Worm (Caenorhabditis elegans) whole organism, L4 larva: Measurements from ENCODE around the gene gpcp-2.

Experiments used
- D1046.2 ChIP-seq: fragments of 200-800 bp; sonication (Bioruptor generic); IDR thresholded peaks from 2 replicates; pipeline ENCODE4 v1.3.6; 2022; ENCODE audit warnings: missing genetic modification characterization, missing compliant biosample characterization
- F10B5.3 ChIP-seq: sonication (generic microtip); optimal IDR thresholded peaks from 2 replicates; lab custom pipeline; 2016; ENCODE audit warnings: mild to moderate bottlenecking, missing genetic modification characterization, missing compliant biosample characterization
- Y105C5A.15 ChIP-seq: fragments of 200-800 bp; sonication (Bioruptor generic); IDR thresholded peaks from 2 replicates; pipeline ENCODE4 v1.3.6; 2022; ENCODE audit warnings: missing genetic modification characterization, missing compliant biosample characterization
- Y48G9A.11 ChIP-seq: fragments of 200-800 bp; sonication (Bioruptor generic); IDR thresholded peaks from 2 replicates; pipeline ENCODE4 v1.3.6; 2022; ENCODE audit warnings: missing genetic modification reagents, missing genetic modification characterization, missing compliant biosample characterization
- ZK546.5 ChIP-seq, 2 experiments: sonication (generic microtip); optimal IDR thresholded peaks; 2 replicates each; lab custom pipeline; 2017; ENCODE audit warnings: missing biosample characterization in 2 of 2, missing genetic modification characterization in 2 of 2
- aha-1 ChIP-seq: fragments of 150-350 bp; peaks from one replicate; lab custom pipeline; 2014; ENCODE audit warnings: missing biosample characterization, missing genetic modification characterization
- arid-1 ChIP-seq: fragments of 200-800 bp; sonication (Bioruptor generic); conservative IDR thresholded peaks from 2 replicates; pipeline ENCODE4 v1.3.6; 2022; ENCODE audit warnings: missing genetic modification reagents, missing genetic modification characterization, missing compliant biosample characterization
- ceh-20 ChIP-seq: fragments of 200-800 bp; sonication (Bioruptor generic); IDR thresholded peaks from 2 replicates; pipeline ENCODE4 v1.3.6; 2022; ENCODE audit warnings: missing genetic modification reagents, missing genetic modification characterization, missing compliant biosample characterization
- ceh-28 ChIP-seq: fragments of 150-350 bp; optimal IDR thresholded peaks from 2 replicates; lab custom pipeline; 2014; ENCODE audit warnings: missing biosample characterization, missing genetic modification reagents, missing genetic modification characterization
- ces-1 ChIP-seq: fragments of 150-350 bp; sonication (generic microtip); optimal IDR thresholded peaks from 4 replicates; lab custom pipeline; 2014; ENCODE audit warnings: missing biosample characterization, missing genetic modification reagents, missing genetic modification characterization
- cey-2 ChIP-seq: sonication (generic microtip); optimal IDR thresholded peaks from 3 replicates; lab custom pipeline; 2017; ENCODE audit warnings: missing genetic modification characterization, mild to moderate bottlenecking, missing compliant biosample characterization, antibody characterized with exemption, borderline replicate concordance; ENCODE audit not compliant: insufficient read depth
- daf-12 ChIP-seq: fragments of 150-350 bp; optimal IDR thresholded peaks from 2 replicates; lab custom pipeline; 2014; ENCODE audit warnings: missing biosample characterization, missing genetic modification reagents, missing genetic modification characterization
- daf-19 ChIP-seq: fragments of 200-800 bp; sonication (Bioruptor generic); conservative IDR thresholded peaks from 2 replicates; pipeline ENCODE4 v1.3.6; 2022; ENCODE audit warnings: missing genetic modification characterization, missing compliant biosample characterization
- dmd-6 ChIP-seq: fragments of 200-800 bp; sonication (Bioruptor generic); IDR thresholded peaks from 2 replicates; pipeline ENCODE4 v1.3.6; 2022; ENCODE audit warnings: missing genetic modification reagents, missing genetic modification characterization, missing compliant biosample characterization
- dmd-8 ChIP-seq: fragments of 200-800 bp; sonication (Bioruptor generic); IDR thresholded peaks from 2 replicates; pipeline ENCODE4 v1.3.6; 2022; ENCODE audit warnings: missing genetic modification characterization, missing compliant biosample characterization
- dpl-1 ChIP-seq: fragments of 150-350 bp; optimal IDR thresholded peaks from 2 replicates; lab custom pipeline; 2014; ENCODE audit warnings: missing biosample characterization, missing genetic modification reagents, missing genetic modification characterization
- egl-43 ChIP-seq: fragments of 200-800 bp; sonication (Bioruptor generic); IDR thresholded peaks from 2 replicates; pipeline ENCODE4 v1.3.6; 2022; ENCODE audit warnings: missing genetic modification reagents, missing genetic modification characterization, missing compliant biosample characterization
- fkh-10 ChIP-seq: fragments of 150-350 bp; optimal IDR thresholded peaks from 2 replicates; lab custom pipeline; 2014; ENCODE audit warnings: missing biosample characterization, missing genetic modification reagents, missing genetic modification characterization
- hif-1 ChIP-seq, 2 experiments: sonication (generic microtip); optimal IDR thresholded peaks; 2 replicates each; lab custom pipeline; 2016 to 2017; ENCODE audit warnings: missing compliant biosample characterization in 2 of 2, missing genetic modification characterization in 2 of 2, missing genetic modification reagents in 2 of 2, missing genotype in 2 of 2, mild to moderate bottlenecking in 1 of 2
- lin-1 ChIP-seq: fragments of 200-800 bp; sonication (Bioruptor generic); IDR thresholded peaks from 2 replicates; pipeline ENCODE4 v1.3.6; 2022; ENCODE audit warnings: missing genetic modification reagents, missing genetic modification characterization, missing compliant biosample characterization
- lin-13 ChIP-seq: fragments of 150-350 bp; optimal IDR thresholded peaks from 2 replicates; lab custom pipeline; 2014; ENCODE audit warnings: missing biosample characterization, missing genetic modification reagents, missing genetic modification characterization
- lin-15B ChIP-seq: fragments of 150-350 bp; sonication (generic microtip); optimal IDR thresholded peaks from 3 replicates; lab custom pipeline; 2014; ENCODE audit warnings: missing biosample characterization, missing genetic modification characterization
- lin-38 ChIP-seq: fragments of 200-800 bp; sonication (Bioruptor generic); IDR thresholded peaks from 2 replicates; pipeline ENCODE4 v1.3.6; 2022; ENCODE audit warnings: missing genetic modification reagents, missing genetic modification characterization, missing compliant biosample characterization
- lin-39 ChIP-seq: fragments of 150-350 bp; optimal IDR thresholded peaks from 2 replicates; lab custom pipeline; 2014; ENCODE audit warnings: missing biosample characterization, missing genetic modification reagents, missing genetic modification characterization
- lsy-2 ChIP-seq, 2 experiments: fragments of 150-350 bp in 1 of 2; sonication (generic microtip) in 1 of 2; optimal IDR thresholded peaks; 2 replicates each; lab custom pipeline; 2014 to 2017; ENCODE audit warnings: missing biosample characterization in 2 of 2, missing genetic modification characterization in 2 of 2
- madf-9 ChIP-seq: fragments of 200-800 bp; sonication (Bioruptor generic); conservative IDR thresholded peaks from 2 replicates; pipeline ENCODE4 v1.3.6; 2022; ENCODE audit warnings: missing genetic modification reagents, missing genetic modification characterization, missing compliant biosample characterization
- mdt-29 ChIP-seq: fragments of 200-800 bp; sonication (Bioruptor generic); IDR thresholded peaks from 2 replicates; pipeline ENCODE4 v1.3.6; 2022; ENCODE audit warnings: missing genetic modification reagents, missing genetic modification characterization, missing compliant biosample characterization
- mep-1 ChIP-seq: fragments of 150-350 bp; sonication (generic microtip); optimal IDR thresholded peaks from 3 replicates; lab custom pipeline; 2014; ENCODE audit warnings: missing biosample characterization, missing genetic modification characterization
- mxl-2 ChIP-seq: fragments of 200-800 bp; sonication (Bioruptor generic); conservative IDR thresholded peaks from 2 replicates; pipeline ENCODE4 v1.3.6; 2022; ENCODE audit warnings: missing genetic modification reagents, missing genetic modification characterization, missing compliant biosample characterization
- mxl-3 ChIP-seq: fragments of 200-800 bp; sonication (Bioruptor generic); optimal IDR thresholded peaks from 2 replicates; lab custom pipeline; 2018; ENCODE audit warnings: mild to moderate bottlenecking, missing genetic modification characterization, missing compliant biosample characterization
- nhr-10 ChIP-seq: fragments of 150-350 bp; optimal IDR thresholded peaks from 2 replicates; lab custom pipeline; 2014; ENCODE audit warnings: missing biosample characterization, missing genetic modification characterization
- nhr-102 ChIP-seq: sonication (generic microtip); optimal IDR thresholded peaks from 2 replicates; lab custom pipeline; 2016; ENCODE audit warnings: mild to moderate bottlenecking, missing genetic modification characterization, moderate library complexity, missing compliant biosample characterization
- nhr-11 ChIP-seq: fragments of 150-350 bp; optimal IDR thresholded peaks from 2 replicates; lab custom pipeline; 2014; ENCODE audit warnings: missing biosample characterization, missing genetic modification characterization
- nhr-25 ChIP-seq: sonication (generic microtip); optimal IDR thresholded peaks from 2 replicates; lab custom pipeline; 2017; ENCODE audit warnings: missing genetic modification characterization, mild to moderate bottlenecking, missing compliant biosample characterization, antibody characterized with exemption, moderate library complexity, borderline replicate concordance; ENCODE audit not compliant: insufficient read depth
- nhr-41 ChIP-seq: fragments of 200-800 bp; sonication (Bioruptor generic); IDR thresholded peaks from 2 replicates; pipeline ENCODE4 v1.3.6; 2022; ENCODE audit warnings: missing genetic modification reagents, missing genetic modification characterization, missing compliant biosample characterization
- nhr-48 ChIP-seq: sonication (generic microtip); optimal IDR thresholded peaks from 2 replicates; lab custom pipeline; 2016; ENCODE audit warnings: mild to moderate bottlenecking, missing genetic modification characterization, missing compliant biosample characterization
- nhr-6 ChIP-seq: fragments of 150-350 bp; optimal IDR thresholded peaks from 2 replicates; lab custom pipeline; 2014; ENCODE audit warnings: missing biosample characterization, missing genetic modification characterization
- nhr-76 ChIP-seq: fragments of 150-350 bp; optimal IDR thresholded peaks from 2 replicates; lab custom pipeline; 2014; ENCODE audit warnings: missing biosample characterization, missing genetic modification characterization
- nhr-77 ChIP-seq: fragments of 150-350 bp; optimal IDR thresholded peaks from 2 replicates; lab custom pipeline; 2014; ENCODE audit warnings: missing biosample characterization, missing genetic modification characterization
- php-3 ChIP-seq: fragments of 200-800 bp; sonication (Bioruptor generic); IDR thresholded peaks from 2 replicates; pipeline ENCODE4 v1.3.6; 2022; ENCODE audit warnings: missing genetic modification reagents, missing genetic modification characterization, missing compliant biosample characterization
- pqm-1 ChIP-seq: sonication (generic microtip); optimal IDR thresholded peaks from 2 replicates; lab custom pipeline; 2017; ENCODE audit warnings: missing biosample characterization, missing genetic modification characterization
- saeg-2 ChIP-seq: fragments of 200-800 bp; sonication (Bioruptor generic); IDR thresholded peaks from 2 replicates; pipeline ENCODE4 v1.3.6; 2022; ENCODE audit warnings: missing genetic modification reagents, missing genetic modification characterization, missing compliant biosample characterization
- snpc-4 ChIP-seq: fragments of 150-350 bp; optimal IDR thresholded peaks from 2 replicates; lab custom pipeline; 2014; ENCODE audit warnings: missing biosample characterization, missing genetic modification characterization
- tag-97 ChIP-seq: fragments of 200-800 bp; sonication (Bioruptor generic); IDR thresholded peaks from 2 replicates; pipeline ENCODE4 v1.3.6; 2022; ENCODE audit warnings: missing genetic modification characterization, missing compliant biosample characterization
- unc-130 ChIP-seq: sonication (generic microtip); optimal IDR thresholded peaks from 2 replicates; lab custom pipeline; 2016; ENCODE audit warnings: missing genetic modification reagents, missing genetic modification characterization, missing compliant biosample characterization
- unc-39 ChIP-seq: sonication (generic microtip); optimal IDR thresholded peaks from 2 replicates; lab custom pipeline; 2017; ENCODE audit warnings: missing biosample characterization, missing genetic modification characterization
- zfp-3 ChIP-seq: fragments of 200-800 bp; sonication (Bioruptor generic); conservative IDR thresholded peaks from 2 replicates; pipeline ENCODE4 v1.3.6; 2022; ENCODE audit warnings: missing genetic modification reagents, missing genetic modification characterization, missing compliant biosample characterization
- zip-11 ChIP-seq: fragments of 200-800 bp; sonication (Bioruptor generic); IDR thresholded peaks from 2 replicates; pipeline ENCODE4 v1.3.6; 2022; ENCODE audit warnings: missing genetic modification characterization, missing compliant biosample characterization

The gpcp-2 gene

DNA sequence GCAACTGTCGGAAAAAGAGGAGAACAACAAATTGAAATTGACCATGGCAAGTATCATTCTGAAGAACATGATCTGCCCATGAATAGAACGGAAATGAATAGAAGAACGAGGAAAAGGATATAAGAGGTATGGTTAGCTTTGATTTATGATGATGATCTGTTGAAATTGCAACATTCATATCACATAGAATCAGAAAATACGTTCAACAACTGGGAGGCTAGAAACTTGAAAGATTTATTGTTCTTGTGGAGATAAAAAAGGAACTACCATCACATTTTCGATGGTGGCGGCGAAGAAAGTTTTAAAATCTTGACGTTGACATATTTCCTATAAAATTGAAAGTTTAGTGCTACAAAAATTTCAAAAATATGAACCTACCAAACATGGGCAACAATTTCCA lies 20.1 kb upstream of the gpcp-2 start:
- TF ChIP-seq dpl-1 (no peak), aha-1 (peak; percentile 93)

DNA sequence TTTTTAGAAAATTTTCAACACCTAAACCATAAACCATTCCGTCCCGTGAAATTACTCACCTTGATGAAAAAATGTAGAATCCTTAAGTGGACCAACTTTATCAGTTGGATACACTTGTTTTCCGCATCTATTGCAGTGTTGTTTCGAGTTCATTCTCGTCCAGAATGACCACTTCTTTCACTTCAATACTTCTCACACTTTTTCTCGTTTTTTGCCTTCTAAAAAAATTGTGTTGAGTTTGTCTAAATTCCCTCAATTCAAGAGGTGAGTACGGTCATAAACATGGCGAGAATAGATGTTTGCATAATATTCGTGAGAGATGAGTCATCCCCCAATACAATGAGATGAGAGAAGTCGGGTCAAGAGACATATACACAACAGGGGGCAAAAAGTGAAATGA lies 19.4 kb upstream of the gpcp-2 start, which contains the start of gene ltd-1:
Gene ltd-1, minus strand, starts transcription at position 218 of the 400 bp plus-strand sequence.
- TF ChIP-seq aha-1 (peak; percentile 58), egl-43 (GFP tag; lab: Robert Waterston, UW) (no peak)

DNA sequence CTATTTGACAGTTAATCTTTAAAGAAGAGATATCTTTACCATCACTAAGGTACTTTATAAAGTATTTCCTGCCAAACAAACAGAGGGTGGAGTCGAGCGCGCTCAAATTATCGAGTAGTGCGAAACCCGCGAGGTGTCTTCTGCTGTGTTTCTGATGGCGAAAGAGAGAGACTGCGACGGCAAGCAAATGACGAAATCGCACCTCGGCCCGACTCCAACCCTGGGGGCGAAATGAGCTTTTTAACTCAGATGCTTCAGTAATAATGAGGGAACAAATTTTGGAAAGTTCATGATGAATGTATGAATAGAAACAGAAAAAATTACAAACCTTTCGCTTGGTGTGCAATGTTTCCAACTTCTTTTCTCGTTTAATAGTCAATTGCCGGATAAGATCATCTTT lies 18.4 kb upstream of the gpcp-2 start:
- TF ChIP-seq lin-1 (GFP tag; lab: Robert Waterston, UW), result no peak
- TF ChIP-seq snpc-4 (tag; lab: Kevin White, UChicago), result peak; percentile 86
- no peak for TF ChIP-seq D1046.2 (GFP tag; lab: Robert Waterston, UW)
- TF ChIP-seq nhr-11 (tag; lab: Kevin White, UChicago), result peak; percentile 37
- TF ChIP-seq mxl-2 (GFP tag; lab: Robert Waterston, UW), result no peak
- TF ChIP-seq nhr-48, result no peak
- no peak for TF ChIP-seq tag-97 (GFP tag; lab: Robert Waterston, UW)
- no peak for TF ChIP-seq ZK546.5 (tag; optimal IDR thresholded peaks at IDR 0.05; lab: Kevin White, UChicago)
- no peak for TF ChIP-seq zip-11 (GFP tag; lab: Robert Waterston, UW)
- 0 out of 2 replicates have a peak, but pooled peaks have one; percentile 13 for TF ChIP-seq arid-1
- TF ChIP-seq dmd-8 (GFP tag; lab: Robert Waterston, UW), result no peak
- TF ChIP-seq lin-15B (tag; lab: Kevin White, UChicago), result no peak
- TF ChIP-seq saeg-2 (GFP tag; lab: Robert Waterston, UW), result no peak
- TF ChIP-seq ceh-20 (GFP tag; lab: Robert Waterston, UW), result no peak
- TF ChIP-seq unc-39, result no peak
- no peak for TF ChIP-seq daf-12 (tag; lab: Kevin White, UChicago)
- TF ChIP-seq madf-9 (GFP tag; lab: Robert Waterston, UW), result no peak
- peak; percentile 40; the same call in 1 of the 2 replicates for TF ChIP-seq Y48G9A.11 (GFP tag; lab: Robert Waterston, UW)
- TF ChIP-seq fkh-10 (GFP tag; lab: Kevin White, UChicago), result no peak
- TF ChIP-seq nhr-25 (tag; lab: Kevin White, UChicago), result peak; percentile 53
- TF ChIP-seq dmd-6 (GFP tag; lab: Robert Waterston, UW), result peak; percentile 25; the same call in 1 of the 2 replicates
- TF ChIP-seq ceh-28, result no peak
- TF ChIP-seq ces-1 (GFP tag; lab: Kevin White, UChicago), result no peak
- no peak for TF ChIP-seq hif-1 (tag; optimal IDR thresholded peaks at IDR 0.05; lab: Kevin White, UChicago)
- TF ChIP-seq lin-13 (GFP tag; lab: Kevin White, UChicago), result peak; percentile 45
- TF ChIP-seq unc-130 (GFP tag; lab: Kevin White, UChicago), result no peak
- peak; percentile 75 for TF ChIP-seq mep-1 (tag; lab: Kevin White, UChicago)
- peak; percentile 56 for TF ChIP-seq nhr-77
- TF ChIP-seq pqm-1 (tag; lab: Kevin White, UChicago), result peak; percentile 39
- peak in 1 of 2 experiments; percentile 71 for TF ChIP-seq lsy-2 (tag; optimal IDR thresholded peaks at IDR 0.05; lab: Kevin White, UChicago)
- no peak for TF ChIP-seq cey-2 (tag; lab: Kevin White, UChicago)
- no peak for TF ChIP-seq nhr-76
- TF ChIP-seq php-3 (GFP tag; lab: Robert Waterston, UW), result no peak; the same call in 1 of the 2 replicates
- no peak for TF ChIP-seq F10B5.3 (tag; lab: Kevin White, UChicago)
- TF ChIP-seq lin-38, result peak; percentile 71
- TF ChIP-seq zfp-3 (GFP tag; lab: Robert Waterston, UW), result no peak
- TF ChIP-seq nhr-6, result peak; percentile 10
- TF ChIP-seq nhr-41, result no peak
- no peak for TF ChIP-seq mxl-3
- no peak for TF ChIP-seq daf-19 (GFP tag; lab: Robert Waterston, UW)
- no peak for TF ChIP-seq Y105C5A.15 (GFP tag; lab: Robert Waterston, UW)
- TF ChIP-seq lin-39 (tag; lab: Kevin White, UChicago), result no peak
- peak; percentile 90 for TF ChIP-seq aha-1
- TF ChIP-seq mdt-29 (GFP tag; lab: Robert Waterston, UW), result no peak
- peak; percentile 47 for TF ChIP-seq nhr-102 (tag; lab: Kevin White, UChicago)
- TF ChIP-seq nhr-10, result no peak
